Worm (Caenorhabditis elegans) whole organism, late embryonic: ENCODE results near the gene rbg-3.

Experiments
- C08G9.2 ChIP-seq: sonication (generic microtip); optimal IDR thresholded peaks from 2 replicates; lab custom pipeline; 2016; ENCODE audit warnings: mild to moderate bottlenecking, missing genetic modification characterization, moderate library complexity, missing compliant biosample characterization
- C38D4.7 ChIP-seq: fragments of 200-800 bp; sonication (Bioruptor generic); optimal IDR thresholded peaks from 2 replicates; lab custom pipeline; 2018; ENCODE audit warnings: mild to moderate bottlenecking, missing genetic modification characterization, moderate library complexity, missing compliant biosample characterization
- F13H6.1 ChIP-seq: sonication (generic microtip); optimal IDR thresholded peaks from 2 replicates; lab custom pipeline; 2016; ENCODE audit warnings: missing genetic modification characterization, missing compliant biosample characterization
- K02D7.2 ChIP-seq: sonication (generic microtip); optimal IDR thresholded peaks from 2 replicates; lab custom pipeline; 2017; ENCODE audit warnings: mild to moderate bottlenecking, missing genetic modification characterization, missing compliant biosample characterization
- T23F11.4 ChIP-seq: fragments of 200-800 bp; sonication (Bioruptor generic); optimal IDR thresholded peaks from 2 replicates; lab custom pipeline; 2018; ENCODE audit warnings: mild to moderate bottlenecking, missing genetic modification characterization, missing compliant biosample characterization
- ama-1 ChIP-seq: fragments of 150-350 bp; optimal IDR thresholded peaks from 2 replicates; lab custom pipeline; 2014
- ceh-18 ChIP-seq: sonication (generic microtip); optimal IDR thresholded peaks from 2 replicates; lab custom pipeline; 2016; ENCODE audit warnings: missing genetic modification characterization, missing compliant biosample characterization
- ceh-19 ChIP-seq: fragments of 200-800 bp; sonication (Bioruptor generic); optimal IDR thresholded peaks from 2 replicates; lab custom pipeline; 2018; ENCODE audit warnings: mild to moderate bottlenecking, missing genetic modification characterization, missing compliant biosample characterization
- ceh-2 ChIP-seq: sonication (generic microtip); optimal IDR thresholded peaks from 2 replicates; lab custom pipeline; 2016; ENCODE audit warnings: missing genotype, missing genetic modification characterization, missing compliant biosample characterization
- ceh-22 ChIP-seq: sonication (generic microtip); optimal IDR thresholded peaks from 2 replicates; lab custom pipeline; 2017; ENCODE audit warnings: missing biosample characterization, missing genetic modification characterization
- ceh-24 ChIP-seq: sonication (generic microtip); optimal IDR thresholded peaks from 2 replicates; lab custom pipeline; 2016; ENCODE audit warnings: mild to moderate bottlenecking, missing genetic modification characterization, missing compliant biosample characterization
- ceh-31 ChIP-seq: sonication (generic microtip); optimal IDR thresholded peaks from 2 replicates; lab custom pipeline; 2016; ENCODE audit warnings: missing genetic modification characterization, missing compliant biosample characterization
- ceh-45 ChIP-seq: fragments of 200-800 bp; sonication (Bioruptor generic); IDR thresholded peaks from 2 replicates; pipeline ENCODE4 v1.3.6; 2022; ENCODE audit warnings: missing genetic modification reagents, missing genetic modification characterization, missing compliant biosample characterization
- ceh-48 ChIP-seq: sonication (generic microtip); optimal IDR thresholded peaks from 2 replicates; lab custom pipeline; 2016; ENCODE audit warnings: missing genetic modification characterization, inconsistent platforms, missing compliant biosample characterization
- ceh-6 ChIP-seq: fragments of 200-800 bp; sonication (Bioruptor generic); optimal IDR thresholded peaks from 2 replicates; lab custom pipeline; 2018; ENCODE audit warnings: mild to moderate bottlenecking, missing genetic modification characterization, missing compliant biosample characterization
- ceh-9 ChIP-seq: sonication (generic microtip); optimal IDR thresholded peaks from 2 replicates; lab custom pipeline; 2016; ENCODE audit warnings: mild to moderate bottlenecking, missing genetic modification characterization, inconsistent platforms, missing compliant biosample characterization
- che-1 ChIP-seq: sonication (generic microtip); optimal IDR thresholded peaks from 2 replicates; lab custom pipeline; 2016; ENCODE audit warnings: mild to moderate bottlenecking, missing genetic modification characterization, missing compliant biosample characterization
- dmd-4 ChIP-seq: sonication (generic microtip); optimal IDR thresholded peaks from 2 replicates; lab custom pipeline; 2016; ENCODE audit warnings: borderline replicate concordance, missing genetic modification characterization, missing compliant biosample characterization
- dve-1 ChIP-seq: sonication (generic microtip); optimal IDR thresholded peaks from 2 replicates; lab custom pipeline; 2017; ENCODE audit warnings: antibody characterized with exemption, mild to moderate bottlenecking, missing genetic modification characterization, missing compliant biosample characterization
- elt-2 ChIP-seq: sonication (generic microtip); optimal IDR thresholded peaks from 2 replicates; lab custom pipeline; 2016; ENCODE audit warnings: missing genetic modification reagents, missing genetic modification characterization, missing compliant biosample characterization
- elt-4 ChIP-seq: sonication (generic microtip); optimal IDR thresholded peaks from 2 replicates; lab custom pipeline; 2016; ENCODE audit warnings: missing genetic modification characterization, missing compliant biosample characterization
- eyg-1 ChIP-seq: sonication (generic microtip); optimal IDR thresholded peaks from 2 replicates; lab custom pipeline; 2016; ENCODE audit warnings: missing genotype, missing genetic modification characterization, missing compliant biosample characterization
- fkh-10 ChIP-seq: fragments of 150-350 bp; optimal IDR thresholded peaks from 2 replicates; lab custom pipeline; 2014; ENCODE audit warnings: missing biosample characterization, missing genetic modification reagents, missing genetic modification characterization
- fkh-6 ChIP-seq: sonication (generic microtip); optimal IDR thresholded peaks from 2 replicates; lab custom pipeline; 2016; ENCODE audit warnings: missing genetic modification characterization, missing compliant biosample characterization
- hlh-15 ChIP-seq: sonication (generic microtip); optimal IDR thresholded peaks from 2 replicates; lab custom pipeline; 2016; ENCODE audit warnings: missing genetic modification characterization, missing compliant biosample characterization
- hlh-30 ChIP-seq: sonication (generic microtip); optimal IDR thresholded peaks from 2 replicates; lab custom pipeline; 2017; ENCODE audit warnings: antibody characterized with exemption, missing genetic modification characterization, missing compliant biosample characterization; ENCODE audit not compliant: insufficient read depth
- hlh-6 ChIP-seq: sonication (generic microtip); optimal IDR thresholded peaks from 2 replicates; lab custom pipeline; 2016; ENCODE audit warnings: missing genotype, missing genetic modification characterization, missing compliant biosample characterization
- hlh-8 ChIP-seq: sonication (generic microtip); optimal IDR thresholded peaks from 2 replicates; lab custom pipeline; 2016; ENCODE audit warnings: missing genotype, missing genetic modification characterization, missing compliant biosample characterization
- lim-6 ChIP-seq: sonication (generic microtip); optimal IDR thresholded peaks from 2 replicates; lab custom pipeline; 2016; ENCODE audit warnings: missing genetic modification characterization, missing compliant biosample characterization
- lin-11 ChIP-seq: fragments of 200-800 bp; sonication (Bioruptor generic); optimal IDR thresholded peaks from 2 replicates; lab custom pipeline; 2018; ENCODE audit warnings: mild to moderate bottlenecking, missing genetic modification characterization, missing compliant biosample characterization
- madf-2 ChIP-seq: sonication (generic microtip); optimal IDR thresholded peaks from 2 replicates; lab custom pipeline; 2017; ENCODE audit warnings: missing genetic modification characterization, missing compliant biosample characterization
- nfya-1 ChIP-seq: sonication (generic microtip); optimal IDR thresholded peaks from 2 replicates; lab custom pipeline; 2017; ENCODE audit warnings: missing genetic modification characterization, mild to moderate bottlenecking, missing compliant biosample characterization, antibody characterized with exemption, moderate library complexity
- nhr-232 ChIP-seq: sonication (generic microtip); optimal IDR thresholded peaks from 2 replicates; lab custom pipeline; 2016; ENCODE audit warnings: missing genetic modification characterization, missing compliant biosample characterization
- npax-4 ChIP-seq: sonication (generic microtip); optimal IDR thresholded peaks from 2 replicates; lab custom pipeline; 2016; ENCODE audit warnings: missing genetic modification characterization, missing compliant biosample characterization
- odd-2 ChIP-seq: sonication (generic microtip); optimal IDR thresholded peaks from 2 replicates; lab custom pipeline; 2017; ENCODE audit warnings: antibody characterized with exemption, mild to moderate bottlenecking, missing genetic modification characterization, missing compliant biosample characterization
- pag-3 ChIP-seq: sonication (generic microtip); optimal IDR thresholded peaks from 2 replicates; lab custom pipeline; 2016; ENCODE audit warnings: missing compliant biosample characterization, missing genetic modification characterization, borderline replicate concordance
- pat-9 ChIP-seq: fragments of 200-800 bp; sonication (Bioruptor generic); optimal IDR thresholded peaks from 2 replicates; lab custom pipeline; 2018; ENCODE audit warnings: mild to moderate bottlenecking, missing genetic modification characterization, moderate library complexity, missing compliant biosample characterization
- pax-1 ChIP-seq: fragments of 150-350 bp; optimal IDR thresholded peaks from 2 replicates; lab custom pipeline; 2014; ENCODE audit warnings: missing biosample characterization, missing genetic modification characterization
- pqm-1 ChIP-seq: sonication (generic microtip); optimal IDR thresholded peaks from 2 replicates; lab custom pipeline; 2016; ENCODE audit warnings: missing genetic modification characterization, missing compliant biosample characterization
- ref-2 ChIP-seq: sonication (generic microtip); optimal IDR thresholded peaks from 2 replicates; lab custom pipeline; 2016; ENCODE audit warnings: missing genetic modification characterization, missing compliant biosample characterization
- rnt-1 ChIP-seq: sonication (generic microtip); optimal IDR thresholded peaks from 2 replicates; lab custom pipeline; 2016; ENCODE audit warnings: missing genetic modification characterization, missing compliant biosample characterization
- syd-9 ChIP-seq: sonication (generic microtip); optimal IDR thresholded peaks from 2 replicates; lab custom pipeline; 2016; ENCODE audit warnings: mild to moderate bottlenecking, missing genetic modification characterization, moderate library complexity, missing compliant biosample characterization
- tbx-2 ChIP-seq: sonication (generic microtip); optimal IDR thresholded peaks from 2 replicates; lab custom pipeline; 2016; ENCODE audit warnings: missing genetic modification characterization, missing compliant biosample characterization
- ttx-3 ChIP-seq: sonication (generic microtip); optimal IDR thresholded peaks from 2 replicates; lab custom pipeline; 2016; ENCODE audit warnings: missing genetic modification reagents, missing genetic modification characterization, missing compliant biosample characterization
- unc-3 ChIP-seq, 2 experiments: fragments of 200-800 bp in 1 of 2; sonication (Bioruptor generic) in 1 of 2; sonication (generic microtip) in 1 of 2; conservative IDR thresholded peaks in 1 of 2; optimal IDR thresholded peaks in 1 of 2; 2 replicates each; pipeline versions ENCODE4 v1.3.6 to Lab custom; 2016 to 2022; ENCODE audit warnings: missing compliant biosample characterization in 2 of 2, missing genetic modification characterization in 2 of 2, missing genetic modification reagents in 1 of 2
- unc-42 ChIP-seq: sonication (generic microtip); optimal IDR thresholded peaks from 2 replicates; lab custom pipeline; 2016; ENCODE audit warnings: missing genotype, missing genetic modification characterization, missing compliant biosample characterization
- unc-86 ChIP-seq: sonication (generic microtip); optimal IDR thresholded peaks from 2 replicates; lab custom pipeline; 2016; ENCODE audit warnings: missing genetic modification characterization, missing compliant biosample characterization
- zip-5 ChIP-seq: sonication (generic microtip); optimal IDR thresholded peaks from 2 replicates; lab custom pipeline; 2016; ENCODE audit warnings: missing genetic modification characterization, missing compliant biosample characterization

rbg-3 gene

ce11 chrIII:4720620-4721227, 33.5 kb upstream of the rbg-3 start, which contains the start of gene emb-5 (continued):
- no peak for TF ChIP-seq pag-3 (tag; lab: Kevin White, UChicago)
- peak; percentile 43 for TF ChIP-seq pax-1 (tag; lab: Kevin White, UChicago)
- no peak for TF ChIP-seq hlh-15 (tag; lab: Kevin White, UChicago)
- TF ChIP-seq ceh-18: no peak
- no peak for TF ChIP-seq ceh-6
- no peak for TF ChIP-seq ceh-19 (GFP tag; lab: Kevin White, UChicago)
- TF ChIP-seq odd-2: no peak
- no peak for TF ChIP-seq ceh-45
- peak; percentile 36 for TF ChIP-seq unc-42
- TF ChIP-seq ama-1 (lab: Kevin White, UChicago): no peak
- no peak for TF ChIP-seq lin-11 (tag; lab: Kevin White, UChicago)
- TF ChIP-seq fkh-10 (GFP tag; lab: Kevin White, UChicago): no peak
- no peak for TF ChIP-seq npax-4 (tag; lab: Kevin White, UChicago)
- no peak for TF ChIP-seq K02D7.2
- TF ChIP-seq F13H6.1: no peak
- no peak for TF ChIP-seq fkh-6
- no peak for TF ChIP-seq elt-2 (tag; lab: Kevin White, UChicago)
- TF ChIP-seq pqm-1 (tag; lab: Kevin White, UChicago): no peak
- no peak for TF ChIP-seq ceh-24
- TF ChIP-seq dve-1 (tag; lab: Kevin White, UChicago): peak; percentile 22
- no peak for TF ChIP-seq dmd-4
- no peak for TF ChIP-seq syd-9 (tag; lab: Kevin White, UChicago)
- TF ChIP-seq ceh-22 (tag; lab: Kevin White, UChicago): no peak
- TF ChIP-seq lim-6 (tag; lab: Kevin White, UChicago): no peak
- no peak for TF ChIP-seq elt-4 (tag; lab: Kevin White, UChicago)
- TF ChIP-seq ceh-9 (tag; lab: Kevin White, UChicago): no peak
- TF ChIP-seq ceh-48 (tag; lab: Kevin White, UChicago): no peak
- no peak for TF ChIP-seq hlh-8 (tag; lab: Kevin White, UChicago)
- TF ChIP-seq unc-3 (GFP tag; conservative IDR thresholded peaks at IDR 0.05; lab: Robert Waterston, UW): no peak
- no peak for TF ChIP-seq unc-3 (tag; optimal IDR thresholded peaks at IDR 0.05; lab: Kevin White, UChicago)

- TF ChIP-seq unc-86 (no peak), tbx-2 (tag; lab: Kevin White, UChicago) (peak; percentile 79), npax-4 (tag; lab: Kevin White, UChicago) (no peak), ttx-3 (tag; lab: Kevin White, UChicago) (no peak), nhr-232 (tag; lab: Kevin White, UChicago) (no peak), dve-1 (tag; lab: Kevin White, UChicago) (peak; percentile 61), eyg-1 (tag; lab: Kevin White, UChicago) (peak; percentile 0), ceh-2 (tag; lab: Kevin White, UChicago) (peak; percentile 38), T23F11.4 (GFP tag; lab: Kevin White, UChicago) (no peak), C38D4.7 (GFP tag; lab: Kevin White, UChicago) (no peak), unc-3 (GFP tag; conservative IDR thresholded peaks at IDR 0.05; lab: Robert Waterston, UW) (peak; percentile 57; the same call in 1 of the 2 replicates), unc-3 (tag; optimal IDR thresholded peaks at IDR 0.05; lab: Kevin White, UChicago) (peak; percentile 91), lim-6 (tag; lab: Kevin White, UChicago) (no peak), hlh-30 (peak; percentile 38), zip-5 (tag; lab: Kevin White, UChicago) (no peak), ceh-48 (tag; lab: Kevin White, UChicago) (no peak), C08G9.2 (tag; lab: Kevin White, UChicago) (peak; percentile 65), hlh-8 (tag; lab: Kevin White, UChicago) (peak; percentile 18), ceh-24 (no peak), ceh-31 (tag; lab: Kevin White, UChicago) (peak; percentile 84), syd-9 (tag; lab: Kevin White, UChicago) (peak; percentile 1), hlh-6 (tag; lab: Kevin White, UChicago) (no peak), pax-1 (tag; lab: Kevin White, UChicago) (no peak), ceh-18 (peak; percentile 89), nfya-1 (tag; lab: Kevin White, UChicago) (peak; percentile 90), che-1 (tag; lab: Kevin White, UChicago) (no peak), pag-3 (tag; lab: Kevin White, UChicago) (no peak), hlh-15 (tag; lab: Kevin White, UChicago) (no peak), rnt-1 (tag; lab: Kevin White, UChicago) (peak; percentile 67), fkh-6 (no peak), ref-2 (tag; lab: Kevin White, UChicago) (no peak), ceh-9 (tag; lab: Kevin White, UChicago) (no peak), madf-2 (tag; lab: Kevin White, UChicago) (no peak), pat-9 (tag; lab: Kevin White, UChicago) (no peak), fkh-10 (GFP tag; lab: Kevin White, UChicago) (no peak), ceh-22 (tag; lab: Kevin White, UChicago) (no peak)
These were observed 32.5 kb upstream of the rbg-3 start, which contains the start of gene acy-1 for ce11 chrIII:4721750-4722149. TSS of gene acy-1 (plus strand) at chrIII:4722095.
